Worm (Caenorhabditis elegans) whole organism, young adult: ENCODE results near the gene Y54G9A.5.

ENCODE experiments used
- B0336.3 ChIP-seq: fragments of 200-800 bp; sonication (Bioruptor generic); IDR thresholded peaks from 2 replicates; pipeline ENCODE4 v1.3.6; 2022; ENCODE audit warnings: missing genetic modification characterization, missing compliant biosample characterization
- nhr-27 ChIP-seq: fragments of 200-800 bp; sonication (Bioruptor generic); optimal IDR thresholded peaks from 2 replicates; lab custom pipeline; 2018; ENCODE audit warnings: mild to moderate bottlenecking, missing genetic modification characterization, moderate library complexity, missing compliant biosample characterization
- sptf-2 ChIP-seq: fragments of 200-800 bp; sonication (Bioruptor generic); optimal IDR thresholded peaks from 2 replicates; lab custom pipeline; 2018; ENCODE audit warnings: mild to moderate bottlenecking, missing genetic modification characterization, missing compliant biosample characterization

- TF ChIP-seq sptf-2 (GFP tag; lab: Kevin White, UChicago) = no peak
- TF ChIP-seq B0336.3 (GFP tag; lab: Robert Waterston, UW) = no peak
- TF ChIP-seq nhr-27 (tag; lab: Kevin White, UChicago) = no peak
Measured at ce11 chrII:13721218-13721617, 1.6 kb upstream of the Y54G9A.5 start, which contains the start of gene sre-46.
